Fruit fly (Drosophila melanogaster): ENCODE measurements around the gene CG42327.
A peak's percentile ranks its signal among the peaks of the same experiment; 100 is the strongest.

The CG42327 gene

dm6 chr3R:11615415-11616104, 40.4 kb upstream of the CG42327 start:
- TF ChIP-seq kay (GFP tag; ENCODE audit: borderline replicate concordance) (no peak), CG12768 (GFP tag; optimal IDR thresholded peaks at IDR 0.05) (no peak), toe (GFP tag; optimal IDR thresholded peaks at IDR 0.05) (no peak)

- no peak for TF ChIP-seq CG33017 (tag; optimal IDR thresholded peaks at IDR 0.05)
- TF ChIP-seq CG11617 (GFP tag; optimal IDR thresholded peaks at IDR 0.05): no peak
- TF ChIP-seq cnc (optimal IDR thresholded peaks at IDR 0.05): no peak
- no peak for TF ChIP-seq cic (GFP tag; optimal IDR thresholded peaks at IDR 0.05)
- no peak for TF ChIP-seq toe (GFP tag; optimal IDR thresholded peaks at IDR 0.05)
- no peak for TF ChIP-seq CG5204 (GFP tag; optimal IDR thresholded peaks at IDR 0.05)
- no peak for TF ChIP-seq CG1620 (GFP tag; optimal IDR thresholded peaks at IDR 0.05)
- no peak for TF ChIP-seq CG7045 (GFP tag; optimal IDR thresholded peaks at IDR 0.05)
- TF ChIP-seq CG14711 (tag; optimal IDR thresholded peaks at IDR 0.05): no peak
- TF ChIP-seq Crg-1 (GFP tag; optimal IDR thresholded peaks at IDR 0.05): no peak
- no peak for TF ChIP-seq Clk (GFP tag; optimal IDR thresholded peaks at IDR 0.05)
- TF ChIP-seq bab1 (GFP tag; optimal IDR thresholded peaks at IDR 0.05): no peak
- TF ChIP-seq kay (GFP tag; ENCODE audit: borderline replicate concordance): no peak
- no peak for TF ChIP-seq ovo (GFP tag; optimal IDR thresholded peaks at IDR 0.05)
- TF ChIP-seq CG7101 (tag; optimal IDR thresholded peaks at IDR 0.05): no peak
Measured at dm6 chr3R:11616219-11616618, 39.7 kb upstream of the CG42327 start.

dm6 chr3R:11617363-11617762, 38.6 kb upstream of the CG42327 start:
- TF ChIP-seq Hr96 (GFP tag; optimal IDR thresholded peaks at IDR 0.05): no peak

dm6 chr3R:11617849-11618248, 38.1 kb upstream of the CG42327 start:
- no peak for TF ChIP-seq CG12768 (GFP tag; optimal IDR thresholded peaks at IDR 0.05)
- TF ChIP-seq ovo (GFP tag; optimal IDR thresholded peaks at IDR 0.05): no peak
- no peak for TF ChIP-seq CG1620 (GFP tag; optimal IDR thresholded peaks at IDR 0.05)
- no peak for TF ChIP-seq CG5204 (GFP tag; optimal IDR thresholded peaks at IDR 0.05)
- TF ChIP-seq Crg-1 (GFP tag; optimal IDR thresholded peaks at IDR 0.05): no peak

dm6 chr3R:11618879-11619278, 37.1 kb upstream of the CG42327 start:
- TF ChIP-seq tj (GFP tag; optimal IDR thresholded peaks at IDR 0.05): peak; percentile 61
- TF ChIP-seq CG11617 (GFP tag; optimal IDR thresholded peaks at IDR 0.05): no peak
- peak; percentile 21 for TF ChIP-seq CG12768 (GFP tag; optimal IDR thresholded peaks at IDR 0.05)
- TF ChIP-seq ovo (GFP tag; optimal IDR thresholded peaks at IDR 0.05): no peak
- TF ChIP-seq Clk (GFP tag; optimal IDR thresholded peaks at IDR 0.05): no peak

- TF ChIP-seq tj (GFP tag; optimal IDR thresholded peaks at IDR 0.05) (peak; percentile 70), ovo (GFP tag; optimal IDR thresholded peaks at IDR 0.05) (peak; percentile 63), CG33017 (tag; optimal IDR thresholded peaks at IDR 0.05) (peak; percentile 27), CG12768 (GFP tag; optimal IDR thresholded peaks at IDR 0.05) (peak; percentile 4), Crg-1 (GFP tag; optimal IDR thresholded peaks at IDR 0.05) (peak; percentile 38), Hr96 (GFP tag; optimal IDR thresholded peaks at IDR 0.05) (no peak), CG11617 (GFP tag; optimal IDR thresholded peaks at IDR 0.05) (no peak), cic (GFP tag; optimal IDR thresholded peaks at IDR 0.05) (peak; percentile 45), Clk (GFP tag; optimal IDR thresholded peaks at IDR 0.05) (peak; percentile 59), bab1 (GFP tag; optimal IDR thresholded peaks at IDR 0.05) (peak; percentile 72), CG5204 (GFP tag; optimal IDR thresholded peaks at IDR 0.05) (no peak), Mnt (GFP tag; optimal IDR thresholded peaks at IDR 0.05) (peak; percentile 60), CG7045 (GFP tag; optimal IDR thresholded peaks at IDR 0.05) (peak; percentile 23), CG14711 (tag; optimal IDR thresholded peaks at IDR 0.05) (peak; percentile 72), cnc (optimal IDR thresholded peaks at IDR 0.05) (no peak), toe (GFP tag; optimal IDR thresholded peaks at IDR 0.05) (no peak), CG7101 (tag; optimal IDR thresholded peaks at IDR 0.05) (peak; percentile 63), CG1620 (GFP tag; optimal IDR thresholded peaks at IDR 0.05) (peak; percentile 78), kay (GFP tag; ENCODE audit: borderline replicate concordance) (no peak), pad (GFP tag; optimal IDR thresholded peaks at IDR 0.05) (peak; percentile 5)
Measured at dm6 chr3R:11619709-11620409, 36.1 kb upstream of the CG42327 start, which contains the start of the genes Jupiter and CG14710. Jupiter (minus strand) TSS chr3R:11619906. CG14710 (plus strand) TSS chr3R:11620090.

- peak; percentile 68 for TF ChIP-seq tj (GFP tag; optimal IDR thresholded peaks at IDR 0.05)
- peak; percentile 85 for TF ChIP-seq CG1620 (GFP tag; optimal IDR thresholded peaks at IDR 0.05)
- TF ChIP-seq Crg-1 (GFP tag; optimal IDR thresholded peaks at IDR 0.05): peak; percentile 84
- TF ChIP-seq CG7045 (GFP tag; optimal IDR thresholded peaks at IDR 0.05): peak; percentile 83
- peak; percentile 100 for TF ChIP-seq CG14711 (tag; optimal IDR thresholded peaks at IDR 0.05)
- TF ChIP-seq pad (GFP tag; optimal IDR thresholded peaks at IDR 0.05): peak; percentile 68
- peak; percentile 92 for TF ChIP-seq bab1 (GFP tag; optimal IDR thresholded peaks at IDR 0.05)
- TF ChIP-seq toe (GFP tag; optimal IDR thresholded peaks at IDR 0.05): no peak
- no peak for TF ChIP-seq CG5204 (GFP tag; optimal IDR thresholded peaks at IDR 0.05)
- TF ChIP-seq CG33017 (tag; optimal IDR thresholded peaks at IDR 0.05): peak; percentile 85
- TF ChIP-seq CG7101 (tag; optimal IDR thresholded peaks at IDR 0.05): peak; percentile 86
- peak; percentile 88 for TF ChIP-seq CG11617 (GFP tag; optimal IDR thresholded peaks at IDR 0.05)
- peak; percentile 51 for TF ChIP-seq Clk (GFP tag; optimal IDR thresholded peaks at IDR 0.05)
- TF ChIP-seq Mnt (GFP tag; optimal IDR thresholded peaks at IDR 0.05): peak; percentile 74
- peak; percentile 38 for TF ChIP-seq cic (GFP tag; optimal IDR thresholded peaks at IDR 0.05)
- no peak for TF ChIP-seq cnc (optimal IDR thresholded peaks at IDR 0.05)
- TF ChIP-seq CG12768 (GFP tag; optimal IDR thresholded peaks at IDR 0.05): peak; percentile 89
- peak; percentile 64 for TF ChIP-seq ovo (GFP tag; optimal IDR thresholded peaks at IDR 0.05)
- TF ChIP-seq kay (GFP tag; ENCODE audit: borderline replicate concordance): no peak
- TF ChIP-seq Hr96 (GFP tag; optimal IDR thresholded peaks at IDR 0.05): no peak
Measured at dm6 chr3R:11623025-11623424, 32.9 kb upstream of the CG42327 start, which contains the start of gene CG14711. CG14711 (plus strand) TSS chr3R:11623339.

Measured in whole organism, adult.